ENCODE assay signal across 2 fruit fly cellular contexts in genomic region chr2L:13215010-13215409, dm6.
A peak's percentile ranks its signal among the peaks of the same experiment; 100 is the strongest.
TF ChIP-seq lines count a peak whose summit lies in the region.

TSS of gene kek4 (minus strand) at chr2L:13215350.

- no peak for TF ChIP-seq CTCF in whole organism, embryonic (GFP tag; optimal IDR thresholded peaks at IDR 0.05; lab: Kevin White, UChicago)

TF ChIP-seq in whole organism, embryonic, 481 proteins besides CTCF, POLR2A, EP300 and RAD21:
- no peak for TF ChIP-seq CG7271 (tag; optimal IDR thresholded peaks at IDR 0.05; lab: Kevin White, UChicago)
- peak; percentile 69 for TF ChIP-seq ewg (GFP tag; optimal IDR thresholded peaks at IDR 0.05; lab: Kevin White, UChicago)

TF ChIP-seq in whole organism, wandering third instar larva, 38 proteins besides CTCF, POLR2A, EP300 and RAD21:
- no peak for TF ChIP-seq Rel (GFP tag; optimal IDR thresholded peaks at IDR 0.05; lab: Kevin White, UChicago)
- TF ChIP-seq Rel (tag; optimal IDR thresholded peaks at IDR 0.05; lab: Kevin White, UChicago): peak; percentile 69
- no peak for TF ChIP-seq N (GFP tag; optimal IDR thresholded peaks at IDR 0.05; lab: Kevin White, UChicago)
